Worm (Caenorhabditis elegans): ENCODE measurements around the gene F28A10.7.

- TF ChIP-seq C34B4.2 (tag; optimal IDR thresholded peaks at IDR 0.05) (no peak), ceh-82 (tag; optimal IDR thresholded peaks at IDR 0.05) (no peak), elt-3 (tag; optimal IDR thresholded peaks at IDR 0.05) (no peak), fkh-10 (GFP tag; optimal IDR thresholded peaks at IDR 0.05) (no peak), ceh-8 (GFP tag; optimal IDR thresholded peaks at IDR 0.05) (no peak)
These were observed 42.5 kb upstream of the F28A10.7 start, which contains the start of gene T07D3.4 for ce11 chrII:888024-888423.
